Worm (Caenorhabditis elegans) whole organism, mixed stage, embryonic: Measurements from ENCODE around the gene F55H2.7.

Source experiments
- blmp-1 ChIP-seq: fragments of 150-350 bp; optimal IDR thresholded peaks from 2 replicates; lab custom pipeline; 2014; ENCODE audit warnings: missing biosample characterization, missing genetic modification characterization
- ceh-83 ChIP-seq: fragments of 200-800 bp; sonication (Bioruptor generic); optimal IDR thresholded peaks from 2 replicates; lab custom pipeline; 2018; ENCODE audit warnings: mild to moderate bottlenecking, missing genetic modification characterization, missing compliant biosample characterization
- nhr-237 ChIP-seq: fragments of 150-350 bp; optimal IDR thresholded peaks from 2 replicates; lab custom pipeline; 2014; ENCODE audit warnings: missing biosample characterization, missing genetic modification characterization
- nhr-28 ChIP-seq: fragments of 150-350 bp; optimal IDR thresholded peaks from 2 replicates; lab custom pipeline; 2014; ENCODE audit warnings: missing biosample characterization, missing genetic modification characterization
- nhr-76 ChIP-seq: sonication (generic microtip); optimal IDR thresholded peaks from 2 replicates; lab custom pipeline; 2017; ENCODE audit warnings: missing biosample characterization, missing genetic modification characterization
- sptf-1 ChIP-seq: sonication (generic microtip); optimal IDR thresholded peaks from 2 replicates; lab custom pipeline; 2017; ENCODE audit warnings: mild to moderate bottlenecking, missing genetic modification characterization, moderate library complexity, missing compliant biosample characterization
- zip-8 ChIP-seq: fragments of 150-350 bp; optimal IDR thresholded peaks from 2 replicates; lab custom pipeline; 2014; ENCODE audit warnings: missing biosample characterization, missing genetic modification characterization

DNA sequence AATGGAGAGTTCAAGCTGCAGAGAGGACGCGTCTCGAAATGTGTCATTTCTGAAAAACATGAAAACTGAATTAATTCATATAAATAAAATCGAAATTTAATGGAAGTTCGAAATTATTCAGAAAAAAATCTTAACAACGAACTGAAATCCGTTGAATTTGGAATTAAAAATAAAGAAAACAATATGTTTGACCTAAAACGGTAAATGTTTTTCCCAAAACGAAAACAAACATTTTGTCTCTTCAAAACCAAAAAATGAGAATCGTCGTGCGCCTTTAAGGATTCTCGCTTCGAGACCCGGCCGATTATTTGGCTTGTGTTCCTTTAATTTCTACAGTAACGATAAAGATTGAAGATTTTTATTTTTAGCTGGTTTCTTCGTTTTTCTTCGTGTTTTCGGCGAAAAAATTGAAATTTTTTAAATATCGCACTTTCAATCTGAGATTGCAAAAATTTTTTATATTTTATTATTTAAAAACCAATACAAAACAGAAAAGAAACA lies 43.4 kb upstream of the F55H2.7 start, which contains the start of gene C48B4.7:
- TF ChIP-seq blmp-1 (tag; lab: Kevin White, UChicago): no peak
- TF ChIP-seq ceh-83 (GFP tag; lab: Kevin White, UChicago): no peak
- no peak for TF ChIP-seq sptf-1
- no peak for TF ChIP-seq nhr-237 (tag; lab: Kevin White, UChicago)
- TF ChIP-seq nhr-76 (tag; lab: Kevin White, UChicago): no peak
- no peak for TF ChIP-seq zip-8
- TF ChIP-seq nhr-28 (tag; lab: Kevin White, UChicago): no peak
